Fruit fly (Drosophila melanogaster) whole organism, embryonic: ENCODE data around the gene Ir21a.

Source experiments
- CG17328 ChIP-seq: fragments of 200-800 bp; sonication (Bioruptor generic); IDR thresholded peaks from 2 replicates; pipeline ENCODE4 v1.3.6; 2022; ENCODE audit warnings: missing biosample characterization, missing genetic modification characterization
- CG7372 ChIP-seq: fragments of 200-800 bp; sonication (Bioruptor generic); IDR thresholded peaks from 2 replicates; pipeline ENCODE4 v1.3.6; 2022; ENCODE audit warnings: missing biosample characterization, missing genetic modification characterization
- Sry-δ ChIP-seq: fragments of 200-800 bp; sonication (Bioruptor generic); optimal IDR thresholded peaks from 2 replicates; lab custom pipeline; 2016; ENCODE audit warnings: missing biosample characterization, missing genetic modification characterization
- dm ChIP-seq: fragments of 200-800 bp; sonication (Bioruptor generic); optimal IDR thresholded peaks from 3 replicates; lab custom pipeline; 2016; ENCODE audit warnings: missing biosample characterization, missing genetic modification characterization
- pfk ChIP-seq: fragments of 200-800 bp; sonication (Bioruptor generic); optimal IDR thresholded peaks from 2 replicates; lab custom pipeline; 2018; ENCODE audit warnings: missing biosample characterization, mild to moderate bottlenecking, missing genetic modification characterization, moderate library complexity

dm6 chr2L:69560-69959 lies 44.6 kb upstream of the Ir21a start:
- no peak for TF ChIP-seq Sry-δ
- no peak for TF ChIP-seq CG17328 (GFP tag; lab: Robert Waterston, UW)
- TF ChIP-seq CG7372: no peak
- no peak for TF ChIP-seq pfk (GFP tag; lab: Kevin White, UChicago)
- TF ChIP-seq dm (GFP tag; lab: Kevin White, UChicago): no peak
